Fruit fly (Drosophila melanogaster): ENCODE data around the gene CycD.
A peak's percentile ranks its signal among the peaks of the same experiment; 100 is the strongest.

The CycD gene

DNA sequence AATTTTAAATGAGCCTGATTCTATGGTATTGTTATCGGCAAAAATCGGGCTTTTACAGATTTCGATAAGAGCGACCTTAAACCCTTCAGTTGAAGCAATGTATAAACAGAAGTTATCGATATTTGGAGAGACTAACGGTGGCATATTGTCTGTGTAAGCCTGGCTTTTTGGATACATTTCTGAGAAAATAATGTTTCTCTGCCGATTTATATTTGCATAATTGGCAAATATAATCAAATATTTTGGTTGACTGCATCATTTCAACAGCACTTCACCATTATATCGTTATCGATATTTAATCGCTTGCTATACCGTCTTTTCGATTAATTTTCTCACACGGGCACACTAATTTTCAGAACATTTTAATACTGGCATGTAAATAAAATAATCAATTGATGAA is 39.6 kb downstream of the CycD start, which contains the start of gene CG16952 (continued):
- TF ChIP-seq HLH54F (GFP tag; optimal IDR thresholded peaks at IDR 0.05) (no peak), CG42726 (GFP tag; IDR thresholded peaks at IDR 0.05; ENCODE audit: partially characterized antibody) (peak; percentile 50; the same call in 1 of the 2 replicates), CHES-1-like (GFP tag; optimal IDR thresholded peaks at IDR 0.05) (no peak), peb (GFP tag; IDR thresholded peaks at IDR 0.05) (no peak), CG2199 (GFP tag; IDR thresholded peaks at IDR 0.05) (no peak), slp2 (GFP tag; optimal IDR thresholded peaks at IDR 0.05) (no peak), bigmax (GFP tag; optimal IDR thresholded peaks at IDR 0.05) (no peak), usp (GFP tag; optimal IDR thresholded peaks at IDR 0.05) (no peak), sd (tag; optimal IDR thresholded peaks at IDR 0.05) (peak; percentile 2), CG17186 (GFP tag; optimal IDR thresholded peaks at IDR 0.05) (peak; percentile 31), al (GFP tag; IDR thresholded peaks at IDR 0.05) (no peak), crp (GFP tag; optimal IDR thresholded peaks at IDR 0.05) (peak in 1 of 2 experiments; percentile 41), CG32772 (GFP tag; IDR thresholded peaks at IDR 0.05) (no peak), CG10462 (GFP tag; optimal IDR thresholded peaks at IDR 0.05) (peak; percentile 55), CG1603 (tag; optimal IDR thresholded peaks at IDR 0.05) (peak; percentile 58), B-H2 (GFP tag; optimal IDR thresholded peaks at IDR 0.05) (no peak), dan (GFP tag; IDR thresholded peaks at IDR 0.05) (no peak), row (GFP tag; IDR thresholded peaks at IDR 0.05) (peak; percentile 59; the same call in 2 of the 3 replicates), Sry-δ (GFP tag; optimal IDR thresholded peaks at IDR 0.05) (peak; percentile 83), HLH4C (GFP tag; IDR thresholded peaks at IDR 0.05; ENCODE audit: partially characterized antibody) (peak; percentile 96), CG3065 (GFP tag; optimal IDR thresholded peaks at IDR 0.05) (no peak), Oaz (GFP tag; IDR thresholded peaks at IDR 0.05) (no peak), CG6791 (GFP tag; IDR thresholded peaks at IDR 0.05; ENCODE audit: partially characterized antibody) (peak; percentile 84), hkb (optimal IDR thresholded peaks at IDR 0.05) (no peak), hkb (GFP tag; IDR thresholded peaks at IDR 0.05) (no peak), lmd (GFP tag; IDR thresholded peaks at IDR 0.05) (no peak), CG12769 (tag; optimal IDR thresholded peaks at IDR 0.05) (no peak), CG12155 (GFP tag; optimal IDR thresholded peaks at IDR 0.05) (no peak), CG11504 (tag; optimal IDR thresholded peaks at IDR 0.05) (no peak), CG7963 (GFP tag; IDR thresholded peaks at IDR 0.05; ENCODE audit: partially characterized antibody) (peak; percentile 88), H15 (GFP tag; IDR thresholded peaks at IDR 0.05) (no peak), Dad (GFP tag; optimal IDR thresholded peaks at IDR 0.05) (no peak), CG8765 (GFP tag; IDR thresholded peaks at IDR 0.05) (no peak), CG15073 (GFP tag; optimal IDR thresholded peaks at IDR 0.05) (no peak), oc (tag; optimal IDR thresholded peaks at IDR 0.05) (no peak), corto (GFP tag; optimal IDR thresholded peaks at IDR 0.05) (no peak), CG12236 (GFP tag; optimal IDR thresholded peaks at IDR 0.05) (no peak), CG9215 (GFP tag; IDR thresholded peaks at IDR 0.05) (no peak), CG12071 (GFP tag; optimal IDR thresholded peaks at IDR 0.05) (no peak), cas (GFP tag; IDR thresholded peaks at IDR 0.05) (no peak), CG10147 (GFP tag; optimal IDR thresholded peaks at IDR 0.05) (peak; percentile 4), CG10274 (GFP tag; optimal IDR thresholded peaks at IDR 0.05) (no peak), CG31224 (GFP tag; IDR thresholded peaks at IDR 0.05) (no peak), CG12659 (GFP tag; optimal IDR thresholded peaks at IDR 0.05) (peak; percentile 57), CG3726 (GFP tag; IDR thresholded peaks at IDR 0.05) (no peak), CG14710 (tag; optimal IDR thresholded peaks at IDR 0.05) (peak; percentile 57), hbn (GFP tag; IDR thresholded peaks at IDR 0.05; ENCODE audit: partially characterized antibody) (peak; percentile 83), Sox102F (GFP tag; optimal IDR thresholded peaks at IDR 0.05) (no peak), hth (optimal IDR thresholded peaks at IDR 0.05) (no peak), CkIIα-i1 (GFP tag; IDR thresholded peaks at IDR 0.05) (no peak), Ptx1 (GFP tag; IDR thresholded peaks at IDR 0.05) (no peak), mld (GFP tag; IDR thresholded peaks at IDR 0.05; ENCODE audit: partially characterized antibody) (peak; percentile 62; the same call in 1 of the 3 replicates)

Data from whole organism, embryonic.